Fruit fly (Drosophila melanogaster) whole organism, embryonic: ENCODE measurements around the gene Hsdl2.

Experiments
- BEAF-32 ChIP-seq: fragments of 200-800 bp; sonication (Bioruptor generic); optimal IDR thresholded peaks from 3 replicates; lab custom pipeline; 2017; ENCODE audit warnings: missing biosample characterization, missing genetic modification characterization, mild to moderate bottlenecking, moderate library complexity, missing genetic modification reagents
- CG10366 ChIP-seq: fragments of 200-800 bp; sonication (Bioruptor generic); IDR thresholded peaks from 2 replicates; pipeline ENCODE4 v1.3.6; 2022; ENCODE audit warnings: missing biosample characterization, missing genetic modification characterization
- CG11247 ChIP-seq: fragments of 200-800 bp; sonication (Bioruptor generic); IDR thresholded peaks from 2 replicates; pipeline ENCODE4 v1.3.6; 2022; ENCODE audit warnings: missing biosample characterization, missing genetic modification characterization
- CG11398 ChIP-seq: fragments of 200-800 bp; sonication (Bioruptor generic); optimal IDR thresholded peaks from 2 replicates; lab custom pipeline; 2016; ENCODE audit warnings: missing biosample characterization, missing genetic modification characterization
- CG12236 ChIP-seq: fragments of 200-800 bp; sonication (Bioruptor generic); optimal IDR thresholded peaks from 2 replicates; lab custom pipeline; 2016; ENCODE audit warnings: missing biosample characterization, missing genetic modification characterization
- CG13123 ChIP-seq: fragments of 200-800 bp; sonication (Bioruptor generic); optimal IDR thresholded peaks from 2 replicates; lab custom pipeline; 2016; ENCODE audit warnings: missing biosample characterization, missing genetic modification characterization
- CG13624 ChIP-seq: fragments of 200-800 bp; sonication (Bioruptor generic); optimal IDR thresholded peaks from 2 replicates; lab custom pipeline; 2016; ENCODE audit warnings: missing biosample characterization, missing genetic modification characterization
- CG13775 ChIP-seq: fragments of 200-800 bp; sonication (Bioruptor generic); optimal IDR thresholded peaks from 3 replicates; lab custom pipeline; 2017; ENCODE audit warnings: missing biosample characterization, mild to moderate bottlenecking, missing genetic modification characterization
- CG14860 ChIP-seq: fragments of 200-800 bp; sonication (Bioruptor generic); IDR thresholded peaks from 3 replicates; pipeline ENCODE4 v1.3.6; 2022; ENCODE audit warnings: missing biosample characterization, missing genetic modification characterization; ENCODE audit not compliant: partially characterized antibody
- CG15269 ChIP-seq: fragments of 200-800 bp; sonication (Bioruptor generic); optimal IDR thresholded peaks from 2 replicates; lab custom pipeline; 2018; ENCODE audit warnings: missing biosample characterization, mild to moderate bottlenecking, missing genetic modification characterization, moderate library complexity
- CG15514 ChIP-seq: fragments of 200-800 bp; sonication (Bioruptor generic); optimal IDR thresholded peaks from 3 replicates; lab custom pipeline; 2017; ENCODE audit warnings: missing biosample characterization, missing genetic modification characterization, mild to moderate bottlenecking, moderate library complexity, missing genetic modification reagents
- CG16779 ChIP-seq: fragments of 200-800 bp; sonication (Bioruptor generic); IDR thresholded peaks from 2 replicates; pipeline ENCODE4 v1.3.6; 2022; ENCODE audit warnings: missing biosample characterization, missing genetic modification characterization
- CG17328 ChIP-seq: fragments of 200-800 bp; sonication (Bioruptor generic); IDR thresholded peaks from 2 replicates; pipeline ENCODE4 v1.3.6; 2022; ENCODE audit warnings: missing biosample characterization, missing genetic modification characterization
- CG17829 ChIP-seq: fragments of 200-800 bp; optimal IDR thresholded peaks from 2 replicates; lab custom pipeline; 2019; ENCODE audit warnings: missing biosample characterization, mild to moderate bottlenecking, missing genetic modification characterization, moderate library complexity
- CG1792 ChIP-seq: fragments of 200-800 bp; sonication (Bioruptor generic); optimal IDR thresholded peaks from 2 replicates; lab custom pipeline; 2016; ENCODE audit warnings: missing biosample characterization, missing genetic modification characterization
- CG2199 ChIP-seq: fragments of 200-800 bp; sonication (Bioruptor generic); IDR thresholded peaks from 3 replicates; pipeline ENCODE4 v1.3.6; 2022; ENCODE audit warnings: missing biosample characterization, missing genetic modification characterization
- CG2678 ChIP-seq: fragments of 200-800 bp; sonication (Bioruptor generic); optimal IDR thresholded peaks from 3 replicates; lab custom pipeline; 2019; ENCODE audit warnings: missing biosample characterization, mild to moderate bottlenecking, missing genetic modification characterization, moderate library complexity
- CG30020 ChIP-seq: fragments of 200-800 bp; optimal IDR thresholded peaks from 2 replicates; lab custom pipeline; 2019; ENCODE audit warnings: missing biosample characterization, mild to moderate bottlenecking, missing genetic modification characterization, moderate library complexity
- CG42726 ChIP-seq: fragments of 200-800 bp; sonication (Bioruptor generic); IDR thresholded peaks from 2 replicates; pipeline ENCODE4 v1.3.6; 2022; ENCODE audit warnings: missing biosample characterization, missing genetic modification characterization; ENCODE audit not compliant: partially characterized antibody
- CG9932 ChIP-seq: fragments of 200-800 bp; sonication (Bioruptor generic); IDR thresholded peaks from 2 replicates; pipeline ENCODE4 v1.3.6; 2022; ENCODE audit warnings: missing biosample characterization, missing genetic modification characterization
- D ChIP-seq, 2 experiments: fragments of 200-800 bp in 1 of 2; fragments of >200 bp in 1 of 2; sonication (Bioruptor generic) in 1 of 2; optimal IDR thresholded peaks; 2 replicates in 1 of 2; 3 replicates in 1 of 2; lab custom pipeline; 2017; ENCODE audit warnings: mild to moderate bottlenecking in 1 of 2, missing biosample characterization in 1 of 2, missing genetic modification characterization in 1 of 2, missing genetic modification reagents in 1 of 2
- E2f1 ChIP-seq: fragments of 200-800 bp; sonication (Bioruptor generic); IDR thresholded peaks from 2 replicates; pipeline ENCODE4 v1.3.6; 2022; ENCODE audit warnings: missing biosample characterization, missing genetic modification characterization
- Hr78 ChIP-seq, 2 experiments: fragments of 200-800 bp in 1 of 2; fragments of >200 bp in 1 of 2; sonication (Bioruptor generic) in 1 of 2; optimal IDR thresholded peaks; 2 replicates each; lab custom pipeline; 2017 to 2019; ENCODE audit warnings: missing biosample characterization in 2 of 2, missing genetic modification characterization in 2 of 2, mild to moderate bottlenecking in 1 of 2, moderate library complexity in 1 of 2
- Mad ChIP-seq: fragments of 200-800 bp; sonication (Bioruptor generic); optimal IDR thresholded peaks from 2 replicates; lab custom pipeline; 2016; ENCODE audit warnings: missing biosample characterization, missing genetic modification characterization
- Mes4 ChIP-seq: fragments of 200-800 bp; sonication (Bioruptor generic); optimal IDR thresholded peaks from 2 replicates; lab custom pipeline; 2016; ENCODE audit warnings: missing biosample characterization, missing genetic modification characterization
- Nf-YA ChIP-seq: fragments of 200-800 bp; sonication (Bioruptor generic); IDR thresholded peaks from 2 replicates; pipeline ENCODE4 v1.3.6; 2022; ENCODE audit warnings: missing biosample characterization, missing genetic modification characterization
- Optix ChIP-seq: fragments of 200-800 bp; sonication (Bioruptor generic); IDR thresholded peaks from 3 replicates; pipeline ENCODE4 v1.3.6; 2022; ENCODE audit warnings: missing biosample characterization, missing genetic modification characterization
- Ptx1 ChIP-seq: fragments of 200-800 bp; sonication (Bioruptor generic); IDR thresholded peaks from 2 replicates; pipeline ENCODE4 v1.3.6; 2022; ENCODE audit warnings: missing biosample characterization, missing genetic modification characterization
- Sry-δ ChIP-seq: fragments of 200-800 bp; sonication (Bioruptor generic); optimal IDR thresholded peaks from 2 replicates; lab custom pipeline; 2016; ENCODE audit warnings: missing biosample characterization, missing genetic modification characterization
- Xrp1 ChIP-seq: fragments of 200-800 bp; sonication (Bioruptor generic); IDR thresholded peaks from 2 replicates; pipeline ENCODE4 v1.3.6; 2022; ENCODE audit warnings: missing biosample characterization, missing genetic modification characterization
- amos ChIP-seq: fragments of 200-800 bp; sonication (Bioruptor generic); IDR thresholded peaks from 2 replicates; pipeline ENCODE4 v1.3.6; 2022; ENCODE audit warnings: missing biosample characterization, missing genetic modification characterization; ENCODE audit not compliant: partially characterized antibody
- bbx ChIP-seq: fragments of 200-800 bp; sonication (Bioruptor generic); IDR thresholded peaks from 2 replicates; pipeline ENCODE4 v1.3.6; 2022; ENCODE audit warnings: missing biosample characterization, missing genetic modification characterization; ENCODE audit not compliant: partially characterized antibody
- btn ChIP-seq: fragments of 200-800 bp; sonication (Bioruptor generic); optimal IDR thresholded peaks from 2 replicates; lab custom pipeline; 2016; ENCODE audit warnings: missing biosample characterization, missing genetic modification characterization
- crol ChIP-seq: fragments of 200-800 bp; sonication (Bioruptor generic); IDR thresholded peaks from 2 replicates; pipeline ENCODE4 v1.3.6; 2022; ENCODE audit warnings: missing biosample characterization, missing genetic modification characterization
- dpn ChIP-seq, 2 experiments: fragments of 200-800 bp; sonication (Bioruptor generic); optimal IDR thresholded peaks; 3 replicates each; lab custom pipeline; 2016; ENCODE audit warnings: missing biosample characterization in 2 of 2, missing genetic modification characterization in 2 of 2
- fd102C ChIP-seq: fragments of 200-800 bp; sonication (Bioruptor generic); optimal IDR thresholded peaks from 2 replicates; lab custom pipeline; 2018; ENCODE audit warnings: missing biosample characterization, mild to moderate bottlenecking, missing genetic modification characterization, moderate library complexity
- fu2 ChIP-seq: fragments of 200-800 bp; sonication (Bioruptor generic); optimal IDR thresholded peaks from 2 replicates; lab custom pipeline; 2016; ENCODE audit warnings: missing biosample characterization, missing genetic modification characterization
- gem ChIP-seq: fragments of 200-800 bp; sonication (Bioruptor generic); optimal IDR thresholded peaks from 2 replicates; lab custom pipeline; 2019; ENCODE audit warnings: missing biosample characterization, mild to moderate bottlenecking, missing genetic modification characterization, moderate library complexity
- gfzf ChIP-seq: fragments of 200-800 bp; sonication (Bioruptor generic); optimal IDR thresholded peaks from 2 replicates; lab custom pipeline; 2016; ENCODE audit warnings: missing biosample characterization, mild to moderate bottlenecking, missing genetic modification characterization, moderate library complexity
- grau ChIP-seq: fragments of 200-800 bp; optimal IDR thresholded peaks from 3 replicates; lab custom pipeline; 2019; ENCODE audit warnings: missing biosample characterization, mild to moderate bottlenecking, missing genetic modification characterization, moderate library complexity
- knrl ChIP-seq: fragments of 200-800 bp; sonication (Bioruptor generic); IDR thresholded peaks from 3 replicates; pipeline ENCODE4 v1.3.6; 2022; ENCODE audit warnings: missing biosample characterization, missing genetic modification characterization; ENCODE audit not compliant: partially characterized antibody
- lbe ChIP-seq: fragments of 200-800 bp; sonication (Bioruptor generic); optimal IDR thresholded peaks from 2 replicates; lab custom pipeline; 2016; ENCODE audit warnings: missing biosample characterization, mild to moderate bottlenecking, missing genetic modification characterization
- mam ChIP-seq: fragments of 200-800 bp; sonication (Bioruptor generic); optimal IDR thresholded peaks from 3 replicates; lab custom pipeline; 2016; ENCODE audit warnings: missing biosample characterization, missing genetic modification characterization
- pfk ChIP-seq: fragments of 200-800 bp; sonication (Bioruptor generic); optimal IDR thresholded peaks from 2 replicates; lab custom pipeline; 2018; ENCODE audit warnings: missing biosample characterization, mild to moderate bottlenecking, missing genetic modification characterization, moderate library complexity
- pita ChIP-seq: fragments of 200-800 bp; sonication (Bioruptor generic); optimal IDR thresholded peaks from 2 replicates; lab custom pipeline; 2017; ENCODE audit warnings: missing biosample characterization, mild to moderate bottlenecking, missing genetic modification characterization
- salm ChIP-seq: fragments of 200-800 bp; sonication (Bioruptor generic); optimal IDR thresholded peaks from 2 replicates; lab custom pipeline; 2018; ENCODE audit warnings: missing biosample characterization, mild to moderate bottlenecking, missing genetic modification characterization
- sd ChIP-seq: fragments of 200-800 bp; sonication (Bioruptor generic); optimal IDR thresholded peaks from 3 replicates; lab custom pipeline; 2018; ENCODE audit warnings: missing biosample characterization, mild to moderate bottlenecking, missing genetic modification characterization, moderate library complexity
- so ChIP-seq: fragments of 200-800 bp; sonication (Bioruptor generic); IDR thresholded peaks from 3 replicates; pipeline ENCODE4 v1.3.6; 2022; ENCODE audit warnings: missing biosample characterization, missing genetic modification characterization
- sqz ChIP-seq: fragments of 200-800 bp; sonication (Bioruptor generic); optimal IDR thresholded peaks from 3 replicates; lab custom pipeline; 2018; ENCODE audit warnings: missing biosample characterization, mild to moderate bottlenecking, missing genetic modification characterization

Gene Hsdl2

dm6 chr3R:27652156-27652810 is 25.0 kb upstream of the Hsdl2 start, which contains the start of gene RpS10a (continued):
- no peak for TF ChIP-seq mam (GFP tag; lab: Kevin White, UChicago)
- TF ChIP-seq CG2678 (tag; lab: Kevin White, UChicago): no peak
- TF ChIP-seq Ptx1: no peak
- no peak for TF ChIP-seq CG17829 (tag; lab: Kevin White, UChicago)
- TF ChIP-seq btn (GFP tag; lab: Kevin White, UChicago): no peak
- TF ChIP-seq CG11247: no peak
- TF ChIP-seq CG15514: peak; percentile 17
- TF ChIP-seq CG1792 (GFP tag; lab: Kevin White, UChicago): no peak
- TF ChIP-seq fd102C (GFP tag; lab: Kevin White, UChicago): no peak
- TF ChIP-seq CG13775 (GFP tag; lab: Kevin White, UChicago): no peak
- no peak for TF ChIP-seq so (GFP tag; lab: Robert Waterston, UW)
- TF ChIP-seq Mad (GFP tag; lab: Kevin White, UChicago): no peak
- TF ChIP-seq CG15269 (tag; lab: Kevin White, UChicago): no peak
- peak; percentile 43; the same call in 1 of the 2 replicates for TF ChIP-seq CG42726
- no peak for TF ChIP-seq pfk (GFP tag; lab: Kevin White, UChicago)
- no peak for TF ChIP-seq CG11398 (GFP tag; lab: Kevin White, UChicago)
- TF ChIP-seq CG2199 (GFP tag; lab: Robert Waterston, UW): no peak
- no peak for TF ChIP-seq Optix
- 0 out of 3 replicates have a peak, but pooled peaks have one; percentile 27 for TF ChIP-seq CG14860
- no peak for TF ChIP-seq knrl
- no peak for TF ChIP-seq pita (GFP tag; lab: Kevin White, UChicago)
- TF ChIP-seq grau: peak; percentile 12
- no peak for TF ChIP-seq amos (GFP tag; lab: Robert Waterston, UW)
- peak; percentile 87 for TF ChIP-seq bbx (GFP tag; lab: Robert Waterston, UW)
- TF ChIP-seq CG13624 (GFP tag; lab: Kevin White, UChicago): peak; percentile 47
- TF ChIP-seq Sry-δ (GFP tag; lab: Kevin White, UChicago): no peak
- TF ChIP-seq Hr78 (GFP tag; optimal IDR thresholded peaks at IDR 0.05; lab: Kevin White, UChicago): no peak
- TF ChIP-seq gem (tag; lab: Kevin White, UChicago): peak; percentile 24
- TF ChIP-seq lbe (GFP tag; lab: Kevin White, UChicago): no peak
- no peak for TF ChIP-seq CG30020 (tag; lab: Kevin White, UChicago)
- no peak for TF ChIP-seq crol
- TF ChIP-seq BEAF-32 (GFP tag; lab: Kevin White, UChicago): no peak
- peak; percentile 1 for TF ChIP-seq gfzf (GFP tag; lab: Kevin White, UChicago)
- no peak for TF ChIP-seq dpn (GFP tag; optimal IDR thresholded peaks at IDR 0.05; lab: Kevin White, UChicago)
- TF ChIP-seq CG13123 (GFP tag; lab: Kevin White, UChicago): no peak
- no peak for TF ChIP-seq CG17328
- no peak for TF ChIP-seq fu2 (GFP tag; lab: Kevin White, UChicago)
- no peak for TF ChIP-seq D (optimal IDR thresholded peaks at IDR 0.05; lab: Kevin White, UChicago)
- TF ChIP-seq D (GFP tag; optimal IDR thresholded peaks at IDR 0.05; lab: Kevin White, UChicago): no peak
- no peak for TF ChIP-seq Nf-YA (GFP tag; lab: Robert Waterston, UW)
- no peak for TF ChIP-seq E2f1 (GFP tag; lab: Robert Waterston, UW)
- TF ChIP-seq CG12236 (GFP tag; lab: Kevin White, UChicago): no peak
- TF ChIP-seq Xrp1 (GFP tag; lab: Robert Waterston, UW): no peak
- TF ChIP-seq sd (tag; lab: Kevin White, UChicago): peak; percentile 92
- TF ChIP-seq CG16779 (GFP tag; lab: Robert Waterston, UW): no peak
- no peak for TF ChIP-seq salm (tag; lab: Kevin White, UChicago)
- TF ChIP-seq sqz (GFP tag; lab: Kevin White, UChicago): peak; percentile 45
- TF ChIP-seq Mes4 (GFP tag; lab: Kevin White, UChicago): no peak
- TF ChIP-seq CG9932 (GFP tag; lab: Robert Waterston, UW): 0 out of 2 replicates have a peak, but pooled peaks have one; percentile 5
- TF ChIP-seq CG10366: no peak
